Worm (Caenorhabditis elegans): ENCODE results near the gene pod-1.

The pod-1 gene

DNA sequence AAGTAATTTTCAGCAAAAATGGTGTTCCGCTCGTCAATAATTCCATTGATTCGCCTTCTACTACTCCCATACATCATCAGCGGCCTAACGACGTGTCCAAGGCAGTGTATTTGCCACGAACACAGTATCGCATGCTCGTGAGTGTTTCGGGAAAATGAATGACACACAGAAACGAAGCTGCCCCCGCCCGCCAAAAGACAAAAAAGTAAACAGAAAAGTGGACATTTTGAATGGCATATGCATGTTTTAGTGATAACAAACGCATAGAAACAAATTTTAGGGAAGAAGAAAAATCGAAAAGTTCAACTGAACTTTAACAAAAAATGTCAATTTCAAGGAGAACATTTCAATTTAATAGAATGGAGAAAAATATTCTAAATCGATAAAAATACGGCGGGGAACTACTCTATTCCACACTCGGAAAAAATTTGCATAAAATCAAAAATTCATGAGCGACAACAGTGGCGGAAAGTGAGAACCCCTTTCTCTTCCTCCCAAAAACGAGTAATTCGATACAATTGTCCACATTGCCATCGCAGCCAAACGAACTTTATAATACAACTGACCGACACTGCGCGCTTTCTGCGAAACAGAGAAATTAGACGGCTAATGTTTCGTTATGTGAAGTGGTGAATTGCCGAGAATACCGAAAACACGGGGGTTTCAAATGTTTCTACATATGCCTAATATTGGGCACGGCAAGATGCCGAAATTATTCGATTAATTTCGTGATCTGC is 4.8 kb upstream of the pod-1 start:
- TF ChIP-seq klf-2 (GFP tag; conservative IDR thresholded peaks at IDR 0.05) (no peak), med-1 (GFP tag; optimal IDR thresholded peaks at IDR 0.05; ENCODE audit: insufficient read depth) (no peak), T22C8.4 (GFP tag; IDR thresholded peaks at IDR 0.05) (no peak), ref-1 (GFP tag; conservative IDR thresholded peaks at IDR 0.05) (no peak), cog-1 (tag; optimal IDR thresholded peaks at IDR 0.05) (no peak), ztf-23 (GFP tag; IDR thresholded peaks at IDR 0.05) (no peak), tab-1 (GFP tag; IDR thresholded peaks at IDR 0.05) (no peak), flt-1 (GFP tag; IDR thresholded peaks at IDR 0.05) (no peak), ztf-29 (GFP tag; IDR thresholded peaks at IDR 0.05) (no peak)

ce11 chrIII:13527424-13528097 is 3.6 kb upstream of the pod-1 start, which contains the start of gene lron-13:
Gene lron-13 (plus strand): TSS chrIII:13527438.
- no peak for TF ChIP-seq med-1 (GFP tag; optimal IDR thresholded peaks at IDR 0.05; ENCODE audit: insufficient read depth)
- no peak for TF ChIP-seq flt-1 (GFP tag; IDR thresholded peaks at IDR 0.05)
- no peak for TF ChIP-seq ref-1 (GFP tag; conservative IDR thresholded peaks at IDR 0.05)
- no peak for TF ChIP-seq cog-1 (tag; optimal IDR thresholded peaks at IDR 0.05)

DNA sequence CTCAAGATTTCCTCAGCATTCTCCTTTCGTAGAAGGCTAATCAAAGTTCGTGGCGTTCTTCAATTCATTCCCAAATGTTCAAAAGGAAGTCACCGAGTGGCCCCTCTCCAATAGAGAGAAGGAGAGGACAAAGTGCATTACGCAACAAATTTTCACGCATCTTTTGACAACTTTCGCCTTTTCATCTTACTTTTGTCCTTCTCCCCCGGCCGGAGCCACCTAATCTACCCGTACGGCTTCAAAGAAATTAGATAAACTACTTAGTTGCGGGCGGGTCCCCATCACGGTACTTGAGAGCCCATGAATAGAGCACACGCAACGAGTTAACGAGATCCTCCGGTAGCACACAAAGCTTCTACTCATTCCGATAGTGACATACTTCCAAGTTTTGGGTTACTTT is 2.8 kb upstream of the pod-1 start:
- no peak for TF ChIP-seq tab-1 (GFP tag; IDR thresholded peaks at IDR 0.05)
- no peak for TF ChIP-seq cog-1 (tag; optimal IDR thresholded peaks at IDR 0.05)
- TF ChIP-seq T22C8.4 (GFP tag; IDR thresholded peaks at IDR 0.05) = no peak
- TF ChIP-seq flt-1 (GFP tag; IDR thresholded peaks at IDR 0.05) = no peak
- no peak for TF ChIP-seq ztf-23 (GFP tag; IDR thresholded peaks at IDR 0.05)
- no peak for TF ChIP-seq med-1 (GFP tag; optimal IDR thresholded peaks at IDR 0.05; ENCODE audit: insufficient read depth)

DNA sequence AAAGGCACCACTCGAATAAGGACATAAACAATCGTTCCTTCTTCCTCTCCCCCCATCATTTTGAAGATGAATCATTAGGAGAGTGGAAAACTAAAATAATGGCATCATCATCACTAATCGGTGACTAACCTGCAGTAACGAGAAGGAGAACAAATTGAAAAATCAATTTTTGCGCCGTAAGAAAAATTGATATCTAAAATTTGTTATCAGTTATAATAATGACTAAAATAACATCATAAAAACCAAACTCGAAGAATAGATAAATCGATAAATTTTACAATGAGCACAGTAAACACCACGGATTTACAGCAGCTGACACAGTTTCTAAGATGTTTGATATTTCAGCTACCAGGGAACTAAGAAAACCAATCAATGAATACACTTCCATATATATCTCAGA is 2.3 kb upstream of the pod-1 start:
- no peak for TF ChIP-seq T22C8.4 (GFP tag; IDR thresholded peaks at IDR 0.05)
- TF ChIP-seq flt-1 (GFP tag; IDR thresholded peaks at IDR 0.05) = no peak
- TF ChIP-seq cog-1 (tag; optimal IDR thresholded peaks at IDR 0.05) = no peak
- no peak for TF ChIP-seq ztf-23 (GFP tag; IDR thresholded peaks at IDR 0.05)
- no peak for TF ChIP-seq klf-2 (GFP tag; conservative IDR thresholded peaks at IDR 0.05)
- no peak for TF ChIP-seq med-1 (GFP tag; optimal IDR thresholded peaks at IDR 0.05; ENCODE audit: insufficient read depth)
- TF ChIP-seq ref-1 (GFP tag; conservative IDR thresholded peaks at IDR 0.05) = no peak
- no peak for TF ChIP-seq ztf-29 (GFP tag; IDR thresholded peaks at IDR 0.05)
- TF ChIP-seq tab-1 (GFP tag; IDR thresholded peaks at IDR 0.05) = no peak

DNA sequence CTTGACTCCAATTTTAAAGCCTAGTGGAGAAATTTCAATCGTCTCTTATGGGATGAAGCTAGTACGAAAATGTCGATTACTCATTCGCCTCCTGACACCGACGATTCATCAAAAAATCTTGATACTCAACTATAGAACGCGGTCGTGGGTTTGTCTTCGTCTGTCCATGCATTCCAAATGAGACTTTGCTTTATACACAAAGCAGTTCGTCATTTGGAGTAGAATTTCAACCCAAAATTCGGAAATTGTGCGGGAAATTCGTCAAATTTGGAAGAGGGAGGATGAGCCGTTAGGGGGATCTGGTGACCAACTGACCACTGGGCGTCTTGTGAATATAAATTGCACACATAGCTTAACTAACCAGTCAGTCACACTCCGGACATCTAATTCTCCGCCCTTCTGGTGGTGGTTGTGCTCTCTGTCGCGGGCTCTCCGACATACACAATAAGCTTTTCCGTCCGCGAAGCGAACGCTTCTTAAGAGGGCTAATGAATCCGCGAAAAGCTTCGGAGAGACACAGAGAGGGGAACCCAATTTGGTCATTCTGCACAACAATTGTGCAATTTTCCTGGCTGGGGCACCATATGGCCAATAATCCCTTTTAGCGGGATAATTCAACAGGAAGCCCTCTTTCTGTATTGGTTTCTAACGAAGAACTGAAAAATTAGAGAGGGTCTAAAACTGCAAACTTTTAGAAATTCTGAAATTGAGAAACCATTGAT is 1.4 kb upstream of the pod-1 start:
- no peak for TF ChIP-seq ref-1 (GFP tag; conservative IDR thresholded peaks at IDR 0.05)
- TF ChIP-seq klf-2 (GFP tag; conservative IDR thresholded peaks at IDR 0.05) = no peak
- no peak for TF ChIP-seq med-1 (GFP tag; optimal IDR thresholded peaks at IDR 0.05; ENCODE audit: insufficient read depth)
- TF ChIP-seq flt-1 (GFP tag; IDR thresholded peaks at IDR 0.05) = no peak
- TF ChIP-seq ztf-23 (GFP tag; IDR thresholded peaks at IDR 0.05) = no peak
- no peak for TF ChIP-seq cog-1 (tag; optimal IDR thresholded peaks at IDR 0.05)
- TF ChIP-seq tab-1 (GFP tag; IDR thresholded peaks at IDR 0.05) = no peak
- TF ChIP-seq ztf-29 (GFP tag; IDR thresholded peaks at IDR 0.05) = no peak
- TF ChIP-seq T22C8.4 (GFP tag; IDR thresholded peaks at IDR 0.05) = no peak

- TF ChIP-seq T22C8.4 (GFP tag; IDR thresholded peaks at IDR 0.05) (no peak), med-1 (GFP tag; optimal IDR thresholded peaks at IDR 0.05; ENCODE audit: insufficient read depth) (no peak), klf-2 (GFP tag; conservative IDR thresholded peaks at IDR 0.05) (no peak), cog-1 (tag; optimal IDR thresholded peaks at IDR 0.05) (no peak), ref-1 (GFP tag; conservative IDR thresholded peaks at IDR 0.05) (no peak), ztf-23 (GFP tag; IDR thresholded peaks at IDR 0.05) (no peak), tab-1 (GFP tag; IDR thresholded peaks at IDR 0.05) (no peak)
These were observed 5.5 kb downstream of the pod-1 start for ce11 chrIII:13518437-13518836.

DNA sequence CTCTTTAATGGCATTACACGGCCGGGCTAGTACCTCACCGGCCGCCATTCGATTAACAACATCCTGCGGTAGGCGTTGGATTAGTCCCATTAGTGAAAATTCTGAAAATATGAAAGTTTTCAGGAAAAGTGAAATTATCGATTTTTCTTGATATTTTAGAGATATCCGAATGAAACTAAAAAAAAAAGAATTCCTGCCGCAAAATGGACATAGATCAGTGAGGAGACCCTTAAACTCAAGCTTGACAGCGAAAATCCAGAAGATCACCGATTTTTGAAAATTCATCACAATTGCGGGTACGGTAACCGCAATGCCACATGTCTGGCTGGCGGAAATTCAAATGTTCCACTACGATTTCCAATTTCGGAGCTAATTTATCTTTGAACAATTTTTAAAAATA is 9.5 kb downstream of the pod-1 start, which contains the start of gene mlh-1:
Gene mlh-1, minus strand, starts transcription at position 101 of the 400 bp plus-strand sequence.
- peak; percentile 70 for TF ChIP-seq T22C8.4 (GFP tag; IDR thresholded peaks at IDR 0.05)
- no peak for TF ChIP-seq med-1 (GFP tag; optimal IDR thresholded peaks at IDR 0.05; ENCODE audit: insufficient read depth)

ce11 chrIII:13510753-13511152 is 13.2 kb downstream of the pod-1 start:
- TF ChIP-seq cog-1 (tag; optimal IDR thresholded peaks at IDR 0.05) = no peak

- no peak for TF ChIP-seq ref-1 (GFP tag; conservative IDR thresholded peaks at IDR 0.05)
- TF ChIP-seq ztf-29 (GFP tag; IDR thresholded peaks at IDR 0.05) = no peak
- TF ChIP-seq flt-1 (GFP tag; IDR thresholded peaks at IDR 0.05) = no peak
- TF ChIP-seq T22C8.4 (GFP tag; IDR thresholded peaks at IDR 0.05) = no peak
- no peak for TF ChIP-seq klf-2 (GFP tag; conservative IDR thresholded peaks at IDR 0.05)
- TF ChIP-seq cog-1 (tag; optimal IDR thresholded peaks at IDR 0.05) = no peak
These were observed 18.2 kb downstream of the pod-1 start, which contains the start of gene T28A8.3 for ce11 chrIII:13505718-13506117. Gene T28A8.3 (plus strand): TSS chrIII:13506018.

- TF ChIP-seq ref-1 (GFP tag; conservative IDR thresholded peaks at IDR 0.05) (no peak), flt-1 (GFP tag; IDR thresholded peaks at IDR 0.05) (no peak), tab-1 (GFP tag; IDR thresholded peaks at IDR 0.05) (no peak), T22C8.4 (GFP tag; IDR thresholded peaks at IDR 0.05) (no peak), ztf-23 (GFP tag; IDR thresholded peaks at IDR 0.05) (no peak), cog-1 (tag; optimal IDR thresholded peaks at IDR 0.05) (no peak), ztf-29 (GFP tag; IDR thresholded peaks at IDR 0.05) (no peak), med-1 (GFP tag; optimal IDR thresholded peaks at IDR 0.05; ENCODE audit: insufficient read depth) (no peak), klf-2 (GFP tag; conservative IDR thresholded peaks at IDR 0.05) (no peak)
These were observed 20.5 kb downstream of the pod-1 start, which contains the start of gene T28A8.4 for ce11 chrIII:13503379-13503778. Gene T28A8.4 (plus strand): TSS chrIII:13503679.
